In the genomic region with DNA sequence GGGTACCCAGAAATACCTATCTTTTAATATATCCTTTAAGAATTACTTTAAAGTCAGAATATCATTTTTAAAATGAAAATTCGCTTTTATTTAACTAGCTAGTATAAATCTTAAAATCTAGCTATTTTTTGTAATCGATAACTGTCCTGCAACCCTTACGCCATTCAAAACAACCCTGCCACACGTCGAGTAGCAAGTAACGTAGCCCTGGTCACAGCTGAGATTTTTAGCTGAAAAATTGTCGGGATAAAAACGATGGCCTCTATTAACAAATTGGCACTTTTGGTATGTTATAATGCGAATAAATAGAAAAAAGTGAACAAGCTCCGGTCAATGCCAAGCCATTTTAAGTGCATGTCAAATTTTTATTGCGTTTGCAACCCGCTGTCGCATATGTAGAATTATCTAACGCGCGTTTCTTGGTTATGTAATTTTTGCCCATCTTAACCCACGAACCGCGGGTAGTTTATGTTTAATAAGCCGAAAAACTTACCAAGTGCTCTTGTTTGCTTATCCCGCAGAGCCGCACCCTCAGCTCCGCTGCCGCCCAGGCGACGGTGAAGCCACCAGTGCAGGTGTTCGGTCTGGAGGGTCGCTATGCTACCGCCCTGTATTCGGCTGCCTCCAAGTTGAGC, we compare ENCODE assay signal across 1 fruit fly cellular context.
A peak's percentile ranks its signal among the peaks of the same experiment; 100 is the strongest.
TF ChIP-seq lines count a peak whose summit lies in the region.

A gene (plus strand): TSS at position 186 of the 635 bp plus-strand sequence.

TF ChIP-seq in whole organism, embryonic, 481 proteins besides CTCF, POLR2A, EP300 and RAD21 (continued from another document and continues in another):
- TF ChIP-seq HLHmδ (GFP tag; optimal IDR thresholded peaks at IDR 0.05; lab: Kevin White, UChicago) (no peak), vvl (GFP tag; IDR thresholded peaks at IDR 0.05; lab: Robert Waterston, UW) (peak; percentile 18; the same call in 1 of the 2 replicates), Drgx (GFP tag; IDR thresholded peaks at IDR 0.05; lab: Robert Waterston, UW) (no peak), gce (GFP tag; IDR thresholded peaks at IDR 0.05; lab: Robert Waterston, UW) (no peak), cas (GFP tag; IDR thresholded peaks at IDR 0.05; lab: Robert Waterston, UW) (no peak), CG8281 (tag; optimal IDR thresholded peaks at IDR 0.05; lab: Kevin White, UChicago) (no peak), CG18476 (GFP tag; optimal IDR thresholded peaks at IDR 0.05; lab: Kevin White, UChicago) (no peak), CG2120 (GFP tag; optimal IDR thresholded peaks at IDR 0.05; lab: Kevin White, UChicago) (peak; percentile 58), zfh2 (GFP tag; optimal IDR thresholded peaks at IDR 0.05; lab: Kevin White, UChicago) (no peak), corto (GFP tag; optimal IDR thresholded peaks at IDR 0.05; lab: Kevin White, UChicago) (no peak), Hmr (GFP tag; optimal IDR thresholded peaks at IDR 0.05; lab: Kevin White, UChicago) (no peak), CG2129 (GFP tag; IDR thresholded peaks at IDR 0.05; lab: Robert Waterston, UW; ENCODE audit: partially characterized antibody) (no peak), CG9609 (GFP tag; optimal IDR thresholded peaks at IDR 0.05; lab: Kevin White, UChicago) (no peak), CG30403 (GFP tag; optimal IDR thresholded peaks at IDR 0.05; lab: Kevin White, UChicago) (peak; percentile 17), zfh1 (GFP tag; IDR thresholded peaks at IDR 0.05; lab: Robert Waterston, UW) (no peak), dan (GFP tag; IDR thresholded peaks at IDR 0.05; lab: Robert Waterston, UW) (no peak), CG10274 (GFP tag; optimal IDR thresholded peaks at IDR 0.05; lab: Kevin White, UChicago) (no peak), CG3407 (GFP tag; optimal IDR thresholded peaks at IDR 0.05; lab: Kevin White, UChicago) (no peak), Hr78 (GFP tag; optimal IDR thresholded peaks at IDR 0.05; lab: Kevin White, UChicago) (no peak), CG42726 (GFP tag; IDR thresholded peaks at IDR 0.05; lab: Robert Waterston, UW; ENCODE audit: partially characterized antibody) (peak; percentile 18; the same call in 1 of the 2 replicates), Six4 (GFP tag; optimal IDR thresholded peaks at IDR 0.05; lab: Kevin White, UChicago) (no peak), ash1 (GFP tag; optimal IDR thresholded peaks at IDR 0.05; lab: Kevin White, UChicago) (no peak), CG9437 (GFP tag; optimal IDR thresholded peaks at IDR 0.05; lab: Kevin White, UChicago) (no peak), ranshi (GFP tag; IDR thresholded peaks at IDR 0.05; lab: Robert Waterston, UW) (no peak), CG17612 (GFP tag; IDR thresholded peaks at IDR 0.05; lab: Robert Waterston, UW) (no peak), CG3726 (GFP tag; IDR thresholded peaks at IDR 0.05; lab: Robert Waterston, UW) (no peak), da (GFP tag; optimal IDR thresholded peaks at IDR 0.05; lab: Kevin White, UChicago) (no peak), CG11085 (GFP tag; IDR thresholded peaks at IDR 0.05; lab: Robert Waterston, UW) (no peak), en (GFP tag; optimal IDR thresholded peaks at IDR 0.05; lab: Kevin White, UChicago) (no peak), Rfx (GFP tag; IDR thresholded peaks at IDR 0.05; lab: Robert Waterston, UW) (peak; percentile 38), CG8089 (GFP tag; optimal IDR thresholded peaks at IDR 0.05; lab: Kevin White, UChicago) (no peak), chm (GFP tag; IDR thresholded peaks at IDR 0.05; lab: Robert Waterston, UW) (no peak), schlank (tag; optimal IDR thresholded peaks at IDR 0.05; lab: Kevin White, UChicago) (no peak), CG1233 (GFP tag; optimal IDR thresholded peaks at IDR 0.05; lab: Kevin White, UChicago) (no peak), H2.0 (GFP tag; IDR thresholded peaks at IDR 0.05; lab: Robert Waterston, UW) (no peak), CG6254 (GFP tag; optimal IDR thresholded peaks at IDR 0.05; lab: Kevin White, UChicago) (no peak), CG13287 (GFP tag; IDR thresholded peaks at IDR 0.05; lab: Robert Waterston, UW; ENCODE audit: partially characterized antibody) (peak; percentile 59; the same call in 1 of the 2 replicates), Hmx (GFP tag; optimal IDR thresholded peaks at IDR 0.05; lab: Kevin White, UChicago) (no peak), CG10979 (tag; optimal IDR thresholded peaks at IDR 0.05; lab: Kevin White, UChicago) (peak; percentile 0), CrebB (tag; optimal IDR thresholded peaks at IDR 0.05; lab: Kevin White, UChicago) (peak; percentile 11), wor (GFP tag; IDR thresholded peaks at IDR 0.05; lab: Robert Waterston, UW) (no peak), slp2 (GFP tag; optimal IDR thresholded peaks at IDR 0.05; lab: Kevin White, UChicago) (no peak), CG12219 (GFP tag; optimal IDR thresholded peaks at IDR 0.05; lab: Kevin White, UChicago) (no peak), pum (GFP tag; optimal IDR thresholded peaks at IDR 0.05; lab: Kevin White, UChicago) (no peak), CG4282 (GFP tag; optimal IDR thresholded peaks at IDR 0.05; lab: Kevin White, UChicago) (no peak), CG16779 (GFP tag; IDR thresholded peaks at IDR 0.05; lab: Robert Waterston, UW) (no peak), CG15601 (tag; optimal IDR thresholded peaks at IDR 0.05; lab: Kevin White, UChicago) (peak; percentile 28), CG2116 (GFP tag; optimal IDR thresholded peaks at IDR 0.05; lab: Kevin White, UChicago) (peak; percentile 98), hbn (GFP tag; IDR thresholded peaks at IDR 0.05; lab: Robert Waterston, UW; ENCODE audit: partially characterized antibody) (no peak), usp (GFP tag; optimal IDR thresholded peaks at IDR 0.05; lab: Kevin White, UChicago) (no peak), Dad (GFP tag; optimal IDR thresholded peaks at IDR 0.05; lab: Kevin White, UChicago) (no peak), kay (GFP tag; optimal IDR thresholded peaks at IDR 0.05; lab: Kevin White, UChicago) (no peak), Stat92E (GFP tag; optimal IDR thresholded peaks at IDR 0.05; lab: Kevin White, UChicago) (peak in 1 of 3 experiments; percentile 6), ken (GFP tag; IDR thresholded peaks at IDR 0.05; lab: Robert Waterston, UW) (no peak), CG2712 (tag; optimal IDR thresholded peaks at IDR 0.05; lab: Kevin White, UChicago) (peak; percentile 59), ems (GFP tag; optimal IDR thresholded peaks at IDR 0.05; lab: Kevin White, UChicago) (no peak), lmd (GFP tag; IDR thresholded peaks at IDR 0.05; lab: Robert Waterston, UW) (no peak), ap (GFP tag; IDR thresholded peaks at IDR 0.05; lab: Robert Waterston, UW) (no peak), CG10959 (GFP tag; IDR thresholded peaks at IDR 0.05; lab: Robert Waterston, UW) (no peak), CG8478 (optimal IDR thresholded peaks at IDR 0.05; lab: Kevin White, UChicago) (no peak), Asciz (GFP tag; optimal IDR thresholded peaks at IDR 0.05; lab: Kevin White, UChicago) (no peak), CG17385 (GFP tag; optimal IDR thresholded peaks at IDR 0.05; lab: Kevin White, UChicago) (no peak), HmgZ (tag; optimal IDR thresholded peaks at IDR 0.05; lab: Kevin White, UChicago) (peak; percentile 76), CG12104 (GFP tag; optimal IDR thresholded peaks at IDR 0.05; lab: Kevin White, UChicago) (no peak), CG32767 (GFP tag; IDR thresholded peaks at IDR 0.05; lab: Robert Waterston, UW) (no peak), CkIIα-i1 (GFP tag; IDR thresholded peaks at IDR 0.05; lab: Robert Waterston, UW) (no peak), CG6175 (GFP tag; IDR thresholded peaks at IDR 0.05; lab: Robert Waterston, UW) (no peak), CG12236 (GFP tag; optimal IDR thresholded peaks at IDR 0.05; lab: Kevin White, UChicago) (no peak), CG8765 (GFP tag; IDR thresholded peaks at IDR 0.05; lab: Robert Waterston, UW) (no peak), ab (GFP tag; optimal IDR thresholded peaks at IDR 0.05; lab: Kevin White, UChicago) (no peak), amos (GFP tag; IDR thresholded peaks at IDR 0.05; lab: Robert Waterston, UW; ENCODE audit: partially characterized antibody) (peak; percentile 7; the same call in 1 of the 2 replicates), grau (tag; optimal IDR thresholded peaks at IDR 0.05; lab: Kevin White, UChicago) (peak; percentile 44), CG1602 (GFP tag; optimal IDR thresholded peaks at IDR 0.05; lab: Kevin White, UChicago) (no peak), Dp (GFP tag; optimal IDR thresholded peaks at IDR 0.05; lab: Kevin White, UChicago) (peak; percentile 52), Atf-2 (GFP tag; optimal IDR thresholded peaks at IDR 0.05; lab: Kevin White, UChicago) (no peak), p53 (GFP tag; optimal IDR thresholded peaks at IDR 0.05; lab: Kevin White, UChicago) (no peak), chinmo (GFP tag; IDR thresholded peaks at IDR 0.05; lab: Robert Waterston, UW; ENCODE audit: partially characterized antibody) (peak; percentile 59; the same call in 1 of the 4 replicates), HHEX (GFP tag; optimal IDR thresholded peaks at IDR 0.05; lab: Kevin White, UChicago) (no peak), fd96Cb (tag; optimal IDR thresholded peaks at IDR 0.05; lab: Kevin White, UChicago) (no peak), Gug (GFP tag; IDR thresholded peaks at IDR 0.05; lab: Robert Waterston, UW) (no peak), mld (GFP tag; IDR thresholded peaks at IDR 0.05; lab: Robert Waterston, UW; ENCODE audit: partially characterized antibody) (no peak), CG3281 (GFP tag; optimal IDR thresholded peaks at IDR 0.05; lab: Kevin White, UChicago) (peak; percentile 100), CG15479 (GFP tag; optimal IDR thresholded peaks at IDR 0.05; lab: Kevin White, UChicago) (no peak), Dip2 (GFP tag; IDR thresholded peaks at IDR 0.05; lab: Robert Waterston, UW) (no peak), Abd-B (GFP tag; optimal IDR thresholded peaks at IDR 0.05; lab: Kevin White, UChicago) (no peak), trem (tag; optimal IDR thresholded peaks at IDR 0.05; lab: Kevin White, UChicago) (peak; percentile 69), CG7556 (GFP tag; optimal IDR thresholded peaks at IDR 0.05; lab: Kevin White, UChicago) (no peak), phol (tag; optimal IDR thresholded peaks at IDR 0.05; lab: Kevin White, UChicago) (peak; percentile 79), sima (GFP tag; optimal IDR thresholded peaks at IDR 0.05; lab: Kevin White, UChicago) (no peak), Lim3 (GFP tag; IDR thresholded peaks at IDR 0.05; lab: Robert Waterston, UW) (no peak), fd102C (GFP tag; optimal IDR thresholded peaks at IDR 0.05; lab: Kevin White, UChicago) (no peak), CG18599 (GFP tag; optimal IDR thresholded peaks at IDR 0.05; lab: Kevin White, UChicago) (no peak), Kr (GFP tag; optimal IDR thresholded peaks at IDR 0.05; lab: Kevin White, UChicago) (no peak), dpn (GFP tag; optimal IDR thresholded peaks at IDR 0.05; lab: Kevin White, UChicago) (peak in 1 of 2 experiments; percentile 32), row (GFP tag; IDR thresholded peaks at IDR 0.05; lab: Robert Waterston, UW) (peak; percentile 78), Nf-YB (GFP tag; optimal IDR thresholded peaks at IDR 0.05; lab: Kevin White, UChicago) (peak; percentile 5), CG8290 (GFP tag; optimal IDR thresholded peaks at IDR 0.05; lab: Kevin White, UChicago) (no peak), CG8290 (tag; optimal IDR thresholded peaks at IDR 0.05; lab: Kevin White, UChicago) (no peak), H15 (GFP tag; IDR thresholded peaks at IDR 0.05; lab: Robert Waterston, UW) (no peak), CG9932 (GFP tag; IDR thresholded peaks at IDR 0.05; lab: Robert Waterston, UW) (peak; percentile 22; the same call in 1 of the 2 replicates), CG6272 (GFP tag; IDR thresholded peaks at IDR 0.05; lab: Robert Waterston, UW) (no peak), rib (GFP tag; IDR thresholded peaks at IDR 0.05; lab: Robert Waterston, UW) (no peak), CG15011 (GFP tag; optimal IDR thresholded peaks at IDR 0.05; lab: Kevin White, UChicago) (no peak), ssp (GFP tag; IDR thresholded peaks at IDR 0.05; lab: Robert Waterston, UW) (no peak), Hr39 (optimal IDR thresholded peaks at IDR 0.05; lab: Kevin White, UChicago) (no peak), CG17802 (tag; optimal IDR thresholded peaks at IDR 0.05; lab: Kevin White, UChicago) (no peak), CG3838 (GFP tag; optimal IDR thresholded peaks at IDR 0.05; lab: Kevin White, UChicago) (no peak), shn (GFP tag; optimal IDR thresholded peaks at IDR 0.05; lab: Kevin White, UChicago) (no peak), MTF-1 (GFP tag; optimal IDR thresholded peaks at IDR 0.05; lab: Kevin White, UChicago; ENCODE audit: borderline replicate concordance) (no peak), D19B (GFP tag; optimal IDR thresholded peaks at IDR 0.05; lab: Kevin White, UChicago) (no peak), Tbp (GFP tag; optimal IDR thresholded peaks at IDR 0.05; lab: Kevin White, UChicago) (no peak), NFAT (GFP tag; IDR thresholded peaks at IDR 0.05; lab: Robert Waterston, UW) (no peak), gt (GFP tag; IDR thresholded peaks at IDR 0.05; lab: Robert Waterston, UW) (no peak), Sox102F (GFP tag; optimal IDR thresholded peaks at IDR 0.05; lab: Kevin White, UChicago) (no peak), bsh (GFP tag; optimal IDR thresholded peaks at IDR 0.05; lab: Kevin White, UChicago) (no peak), fd3F (GFP tag; optimal IDR thresholded peaks at IDR 0.05; lab: Kevin White, UChicago) (no peak), CG1529 (GFP tag; optimal IDR thresholded peaks at IDR 0.05; lab: Kevin White, UChicago) (no peak), CG4820 (GFP tag; optimal IDR thresholded peaks at IDR 0.05; lab: Kevin White, UChicago) (no peak), Optix (GFP tag; IDR thresholded peaks at IDR 0.05; lab: Robert Waterston, UW) (no peak), Ada2b (GFP tag; IDR thresholded peaks at IDR 0.05; lab: Robert Waterston, UW) (no peak), HLH4C (GFP tag; IDR thresholded peaks at IDR 0.05; lab: Robert Waterston, UW; ENCODE audit: partially characterized antibody) (no peak), mirr (GFP tag; optimal IDR thresholded peaks at IDR 0.05; lab: Kevin White, UChicago) (no peak), CG12744 (GFP tag; optimal IDR thresholded peaks at IDR 0.05; lab: Kevin White, UChicago) (no peak), dm (GFP tag; optimal IDR thresholded peaks at IDR 0.05; lab: Kevin White, UChicago) (peak; percentile 57), CG31365 (tag; optimal IDR thresholded peaks at IDR 0.05; lab: Kevin White, UChicago) (no peak), Oli (tag; optimal IDR thresholded peaks at IDR 0.05; lab: Kevin White, UChicago) (no peak), Awh (GFP tag; IDR thresholded peaks at IDR 0.05; lab: Robert Waterston, UW) (no peak), MESR4 (GFP tag; optimal IDR thresholded peaks at IDR 0.05; lab: Kevin White, UChicago) (peak; percentile 93), crp (GFP tag; optimal IDR thresholded peaks at IDR 0.05; lab: Kevin White, UChicago) (peak; percentile 8 to 86)
